Fruit fly (Drosophila melanogaster): Measurements from ENCODE around the gene pum.

Gene pum

DNA sequence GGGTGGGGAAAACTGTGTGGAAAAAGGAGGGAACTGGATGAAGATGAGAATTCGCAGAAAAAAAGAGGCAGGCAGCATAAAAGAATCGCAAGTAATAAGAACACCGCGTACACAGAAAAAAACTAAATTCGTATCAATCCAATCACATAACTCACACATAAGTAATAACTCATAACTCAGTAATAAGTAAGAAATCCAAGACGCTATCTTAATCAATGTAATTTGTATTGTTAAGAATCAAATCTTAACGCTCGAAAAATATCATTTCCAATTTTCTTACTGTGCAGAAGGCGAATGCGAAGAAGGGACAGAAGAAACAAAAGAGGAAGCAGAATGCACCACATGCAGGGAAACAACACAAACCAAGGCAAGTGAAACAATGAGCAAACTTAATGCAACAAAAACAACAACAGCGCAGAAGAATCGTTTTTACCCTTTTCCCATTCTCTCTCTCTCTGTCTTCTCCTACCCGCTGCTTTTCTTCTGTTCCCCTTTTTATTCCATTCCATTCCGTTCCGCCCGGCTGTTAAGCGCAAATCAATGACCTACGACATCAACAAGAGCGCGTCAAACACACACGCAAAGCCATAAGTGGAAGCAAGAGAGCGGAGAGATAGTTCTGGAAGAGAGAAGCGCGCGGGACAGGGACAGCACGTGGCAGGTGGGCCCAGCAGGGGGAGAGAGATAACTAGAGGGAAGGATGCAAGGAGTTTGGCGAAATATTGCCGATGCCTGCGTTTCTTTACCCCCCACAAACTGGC is 8.2 kb downstream of the pum start (continued):
- TF ChIP-seq E2f1 (GFP tag; IDR thresholded peaks at IDR 0.05) (peak; percentile 69; the same call in 1 of the 2 replicates), gcm (GFP tag; optimal IDR thresholded peaks at IDR 0.05) (peak; percentile 70), NfI (GFP tag; optimal IDR thresholded peaks at IDR 0.05) (peak; percentile 55), Lpt (GFP tag; optimal IDR thresholded peaks at IDR 0.05) (no peak), CG14710 (tag; optimal IDR thresholded peaks at IDR 0.05) (peak; percentile 88), CG18011 (GFP tag; optimal IDR thresholded peaks at IDR 0.05) (peak; percentile 48), HLH4C (GFP tag; IDR thresholded peaks at IDR 0.05; ENCODE audit: partially characterized antibody) (no peak), Mad (GFP tag; optimal IDR thresholded peaks at IDR 0.05) (peak; percentile 55), Usf (GFP tag; optimal IDR thresholded peaks at IDR 0.05) (peak; percentile 25), Doc3 (GFP tag; IDR thresholded peaks at IDR 0.05; ENCODE audit: partially characterized antibody) (no peak), PHDP (tag; optimal IDR thresholded peaks at IDR 0.05) (peak; percentile 77), CG14050 (GFP tag; IDR thresholded peaks at IDR 0.05) (no peak), Hr51 (GFP tag; optimal IDR thresholded peaks at IDR 0.05) (peak; percentile 27 to 65), CG13424 (tag; optimal IDR thresholded peaks at IDR 0.05) (peak; percentile 61), CG34224 (GFP tag; IDR thresholded peaks at IDR 0.05; ENCODE audit: partially characterized antibody) (no peak), ranshi (GFP tag; IDR thresholded peaks at IDR 0.05) (peak; percentile 49; the same call in 1 of the 2 replicates), stwl (tag; optimal IDR thresholded peaks at IDR 0.05) (peak; percentile 55), Rx (GFP tag; IDR thresholded peaks at IDR 0.05) (peak; percentile 71), jumu (GFP tag; optimal IDR thresholded peaks at IDR 0.05) (peak; percentile 68), corto (GFP tag; optimal IDR thresholded peaks at IDR 0.05) (peak; percentile 97), CG34422 (GFP tag; IDR thresholded peaks at IDR 0.05) (peak; percentile 72; the same call in 2 of the 3 replicates), zen2 (GFP tag; IDR thresholded peaks at IDR 0.05; ENCODE audit: partially characterized antibody) (no peak), CG11247 (GFP tag; IDR thresholded peaks at IDR 0.05) (0 out of 2 replicates have a peak, but pooled peaks have one; percentile 38), phol (tag; optimal IDR thresholded peaks at IDR 0.05) (peak; percentile 86), nmo (GFP tag; optimal IDR thresholded peaks at IDR 0.05) (peak; percentile 88), pzg (GFP tag; optimal IDR thresholded peaks at IDR 0.05) (no peak), CrebB (tag; optimal IDR thresholded peaks at IDR 0.05) (no peak), NK7.1 (GFP tag; optimal IDR thresholded peaks at IDR 0.05) (peak; percentile 52), CG10979 (tag; optimal IDR thresholded peaks at IDR 0.05) (peak; percentile 90), ham (GFP tag; IDR thresholded peaks at IDR 0.05) (no peak), CG10321 (GFP tag; IDR thresholded peaks at IDR 0.05) (peak; percentile 66), CG15696 (tag; optimal IDR thresholded peaks at IDR 0.05) (peak; percentile 63), Elba2 (GFP tag; optimal IDR thresholded peaks at IDR 0.05) (no peak), CG11723 (GFP tag; optimal IDR thresholded peaks at IDR 0.05) (peak; percentile 55), sens (GFP tag) (peak; percentile 99), Camta (GFP tag; optimal IDR thresholded peaks at IDR 0.05) (peak; percentile 81), zfh1 (GFP tag; IDR thresholded peaks at IDR 0.05) (peak; percentile 86), ken (GFP tag; IDR thresholded peaks at IDR 0.05) (peak; percentile 69; the same call in 2 of the 3 replicates), Dp (GFP tag; optimal IDR thresholded peaks at IDR 0.05) (no peak), Kr (GFP tag; optimal IDR thresholded peaks at IDR 0.05) (peak; percentile 89), CG10654 (GFP tag; optimal IDR thresholded peaks at IDR 0.05) (peak; percentile 80), CG9817 (tag; optimal IDR thresholded peaks at IDR 0.05) (no peak), CG2678 (tag; optimal IDR thresholded peaks at IDR 0.05) (peak; percentile 82), CG12744 (GFP tag; optimal IDR thresholded peaks at IDR 0.05) (peak; percentile 31), Sin3A (optimal IDR thresholded peaks at IDR 0.05) (no peak), amos (GFP tag; IDR thresholded peaks at IDR 0.05; ENCODE audit: partially characterized antibody) (no peak), lmd (GFP tag; IDR thresholded peaks at IDR 0.05) (peak; percentile 74), CG11456 (GFP tag; IDR thresholded peaks at IDR 0.05) (0 out of 3 replicates have a peak, but pooled peaks have one; percentile 53)
